Worm (Caenorhabditis elegans): Measurements from ENCODE around the gene cox-5A.

The cox-5A gene

ce11 chrIII:12904987-12905541 lies at the start of gene cox-5A (continued):
- TF ChIP-seq dpl-1 (GFP tag; optimal IDR thresholded peaks at IDR 0.05) (peak; percentile 99), aptf-3 (GFP tag; IDR thresholded peaks at IDR 0.05) (no peak), mel-28 (tag; optimal IDR thresholded peaks at IDR 0.05; ENCODE audit: borderline replicate concordance) (peak; percentile 90), lin-35 (GFP tag; optimal IDR thresholded peaks at IDR 0.05) (peak; percentile 78 to 99 (median 94)), ztf-25 (GFP tag; IDR thresholded peaks at IDR 0.05) (peak; percentile 72; the same call in 1 of the 2 replicates), lir-1 (GFP tag; conservative IDR thresholded peaks at IDR 0.05) (peak; percentile 96), F55B11.4 (tag; optimal IDR thresholded peaks at IDR 0.05; ENCODE audit: borderline replicate concordance, insufficient read depth) (no peak), Y67H2A.10 (GFP tag; conservative IDR thresholded peaks at IDR 0.05) (peak; percentile 90), him-1 (tag; optimal IDR thresholded peaks at IDR 0.05) (peak; percentile 75), F10E7.11 (tag; optimal IDR thresholded peaks at IDR 0.05) (peak; percentile 90), mes-4 (tag; optimal IDR thresholded peaks at IDR 0.05) (peak; percentile 20), ztf-6 (GFP tag; IDR thresholded peaks at IDR 0.05) (peak; percentile 89), ceh-79 (tag; optimal IDR thresholded peaks at IDR 0.05) (peak; percentile 87), T26A5.8 (tag; optimal IDR thresholded peaks at IDR 0.05) (peak; percentile 71), nhr-27 (tag; optimal IDR thresholded peaks at IDR 0.05) (peak; percentile 63), nhr-120 (GFP tag; IDR thresholded peaks at IDR 0.05) (0 out of 2 replicates have a peak, but pooled peaks have one; percentile 61), aptf-2 (GFP tag; conservative IDR thresholded peaks at IDR 0.05) (0 out of 2 replicates have a peak, but pooled peaks have one; percentile 31), F33H1.4 (GFP tag; IDR thresholded peaks at IDR 0.05) (peak; percentile 87), ceh-58 (GFP tag; IDR thresholded peaks at IDR 0.05) (peak; percentile 78; the same call in 1 of the 2 replicates), attf-3 (GFP tag; conservative IDR thresholded peaks at IDR 0.05) (peak; percentile 83), nfya-2 (GFP tag; IDR thresholded peaks at IDR 0.05) (peak; percentile 85; the same call in 1 of the 2 replicates), madf-6 (GFP tag; IDR thresholded peaks at IDR 0.05) (peak; percentile 97), egrh-3 (GFP tag; IDR thresholded peaks at IDR 0.05) (peak; percentile 66; the same call in 1 of the 2 replicates), ztf-18 (tag; optimal IDR thresholded peaks at IDR 0.05) (peak; percentile 86), snpc-1.1 (tag; optimal IDR thresholded peaks at IDR 0.05; ENCODE audit: insufficient read depth) (peak; percentile 90), lin-26 (GFP tag; IDR thresholded peaks at IDR 0.05) (peak; percentile 72; the same call in 1 of the 2 replicates), mcd-1 (GFP tag; IDR thresholded peaks at IDR 0.05) (peak; percentile 97), unc-130 (GFP tag; optimal IDR thresholded peaks at IDR 0.05) (peak; percentile 87), snpc-1.3 (tag; optimal IDR thresholded peaks at IDR 0.05; ENCODE audit: insufficient read depth) (peak; percentile 97), ceh-91 (GFP tag; IDR thresholded peaks at IDR 0.05) (peak; percentile 90), nfya-1 (tag; optimal IDR thresholded peaks at IDR 0.05; ENCODE audit: borderline replicate concordance, insufficient read depth) (no peak), nfyb-1 (GFP tag; IDR thresholded peaks at IDR 0.05) (peak; percentile 99), cebp-2 (GFP tag; IDR thresholded peaks at IDR 0.05) (0 out of 2 replicates have a peak, but pooled peaks have one; percentile 50), atf-7 (tag; optimal IDR thresholded peaks at IDR 0.05) (peak; percentile 97), T07F8.4 (tag; optimal IDR thresholded peaks at IDR 0.05) (peak; percentile 62), lin-54 (GFP tag; optimal IDR thresholded peaks at IDR 0.05) (peak; percentile 100), akir-1 (GFP tag; optimal IDR thresholded peaks at IDR 0.05) (no peak), Y53G8AR.9 (GFP tag; conservative IDR thresholded peaks at IDR 0.05) (peak; percentile 100), tlf-1 (GFP tag; optimal IDR thresholded peaks at IDR 0.05) (peak; percentile 99), lin-40 (tag; optimal IDR thresholded peaks at IDR 0.05) (peak; percentile 99), gei-17 (GFP tag; optimal IDR thresholded peaks at IDR 0.05) (peak; percentile 92), rec-8 (tag; optimal IDR thresholded peaks at IDR 0.05) (peak in 1 of 2 experiments; percentile 35), pha-4 (tag; optimal IDR thresholded peaks at IDR 0.05) (peak; percentile 98), sdz-38 (tag; optimal IDR thresholded peaks at IDR 0.05) (no peak), F52B5.7 (tag; optimal IDR thresholded peaks at IDR 0.05) (peak; percentile 88), bed-1 (GFP tag; IDR thresholded peaks at IDR 0.05) (no peak), C06A6.2 (GFP tag; conservative IDR thresholded peaks at IDR 0.05) (peak; percentile 97)
